Worm (Caenorhabditis elegans) whole organism, L4 larva: ENCODE measurements around the gene hda-11.

Experiments
- D1046.2 ChIP-seq: fragments of 200-800 bp; sonication (Bioruptor generic); IDR thresholded peaks from 2 replicates; pipeline ENCODE4 v1.3.6; 2022; ENCODE audit warnings: missing genetic modification characterization, missing compliant biosample characterization
- F37D6.2 ChIP-seq: sonication (generic microtip); optimal IDR thresholded peaks from 2 replicates; lab custom pipeline; 2016; ENCODE audit warnings: mild to moderate bottlenecking, missing genetic modification characterization, missing compliant biosample characterization
- F44E2.7 ChIP-seq: fragments of 200-800 bp; sonication (Bioruptor generic); IDR thresholded peaks from 2 replicates; pipeline ENCODE4 v2.1.2; 2022; ENCODE audit warnings: missing genetic modification characterization, missing compliant biosample characterization
- R02D3.7 ChIP-seq: fragments of 150-350 bp; sonication (generic microtip); optimal IDR thresholded peaks from 3 replicates; lab custom pipeline; 2014; ENCODE audit warnings: missing biosample characterization, missing genetic modification characterization
- Y75B8A.6 ChIP-seq: fragments of 200-800 bp; sonication (Bioruptor generic); IDR thresholded peaks from 2 replicates; pipeline ENCODE4 v1.3.6; 2022; ENCODE audit warnings: missing genetic modification reagents, missing genetic modification characterization, missing compliant biosample characterization
- ZK546.5 ChIP-seq, 2 experiments: sonication (generic microtip); optimal IDR thresholded peaks; 2 replicates each; lab custom pipeline; 2017; ENCODE audit warnings: missing biosample characterization in 2 of 2, missing genetic modification characterization in 2 of 2
- aha-1 ChIP-seq: fragments of 150-350 bp; peaks from one replicate; lab custom pipeline; 2014; ENCODE audit warnings: missing biosample characterization, missing genetic modification characterization
- ceh-20 ChIP-seq: fragments of 200-800 bp; sonication (Bioruptor generic); IDR thresholded peaks from 2 replicates; pipeline ENCODE4 v1.3.6; 2022; ENCODE audit warnings: missing genetic modification reagents, missing genetic modification characterization, missing compliant biosample characterization
- ceh-28 ChIP-seq: fragments of 150-350 bp; optimal IDR thresholded peaks from 2 replicates; lab custom pipeline; 2014; ENCODE audit warnings: missing biosample characterization, missing genetic modification reagents, missing genetic modification characterization
- ceh-82 ChIP-seq: sonication (generic microtip); optimal IDR thresholded peaks from 2 replicates; lab custom pipeline; 2017; ENCODE audit warnings: missing biosample characterization, missing genetic modification characterization
- daf-16 ChIP-seq, 3 experiments: sonication (generic microtip); optimal IDR thresholded peaks; 2 replicates each; lab custom pipeline; 2016 to 2017; ENCODE audit warnings: missing genetic modification characterization in 3 of 3, missing genetic modification reagents in 3 of 3, mild to moderate bottlenecking in 2 of 3, missing compliant biosample characterization in 2 of 3, missing biosample characterization in 1 of 3, moderate library complexity in 1 of 3
- daf-19 ChIP-seq: fragments of 200-800 bp; sonication (Bioruptor generic); conservative IDR thresholded peaks from 2 replicates; pipeline ENCODE4 v1.3.6; 2022; ENCODE audit warnings: missing genetic modification characterization, missing compliant biosample characterization
- dmd-9 ChIP-seq: fragments of 200-800 bp; sonication (Bioruptor generic); IDR thresholded peaks from 2 replicates; pipeline ENCODE4 v1.3.6; 2022; ENCODE audit warnings: missing genetic modification reagents, missing genetic modification characterization, missing compliant biosample characterization
- dpl-1 ChIP-seq: fragments of 150-350 bp; optimal IDR thresholded peaks from 2 replicates; lab custom pipeline; 2014; ENCODE audit warnings: missing biosample characterization, missing genetic modification reagents, missing genetic modification characterization
- dve-1 ChIP-seq: sonication (generic microtip); optimal IDR thresholded peaks from 2 replicates; lab custom pipeline; 2017; ENCODE audit warnings: antibody characterized with exemption, mild to moderate bottlenecking, missing genetic modification characterization, missing compliant biosample characterization; ENCODE audit not compliant: insufficient read depth
- egl-27 ChIP-seq: sonication (generic microtip); optimal IDR thresholded peaks from 3 replicates; lab custom pipeline; 2017; ENCODE audit warnings: missing biosample characterization, missing genetic modification reagents, missing genetic modification characterization
- fkh-10 ChIP-seq: fragments of 150-350 bp; optimal IDR thresholded peaks from 2 replicates; lab custom pipeline; 2014; ENCODE audit warnings: missing biosample characterization, missing genetic modification reagents, missing genetic modification characterization
- fos-1 ChIP-seq: fragments of 150-350 bp; optimal IDR thresholded peaks from 2 replicates; lab custom pipeline; 2014; ENCODE audit warnings: missing biosample characterization, missing genetic modification characterization
- gei-8 ChIP-seq: fragments of 200-800 bp; sonication (Bioruptor generic); optimal IDR thresholded peaks from 2 replicates; lab custom pipeline; 2018; ENCODE audit warnings: mild to moderate bottlenecking, missing genetic modification characterization, missing compliant biosample characterization
- hlh-11 ChIP-seq: fragments of 200-800 bp; sonication (Bioruptor generic); optimal IDR thresholded peaks from 2 replicates; lab custom pipeline; 2018; ENCODE audit warnings: mild to moderate bottlenecking, missing genetic modification characterization, missing compliant biosample characterization
- hlh-30 ChIP-seq: sonication (generic microtip); optimal IDR thresholded peaks from 2 replicates; lab custom pipeline; 2017; ENCODE audit warnings: antibody characterized with exemption, mild to moderate bottlenecking, missing genetic modification characterization, missing compliant biosample characterization; ENCODE audit not compliant: insufficient read depth
- hmg-1.1 ChIP-seq: fragments of 200-800 bp; sonication (Bioruptor generic); IDR thresholded peaks from 2 replicates; pipeline ENCODE4 v1.3.6; 2022; ENCODE audit warnings: missing genetic modification reagents, missing genetic modification characterization, missing compliant biosample characterization
- lim-7 ChIP-seq: fragments of 200-800 bp; sonication (Bioruptor generic); IDR thresholded peaks from 2 replicates; pipeline ENCODE4 v1.3.6; 2022; ENCODE audit warnings: missing genetic modification characterization, missing compliant biosample characterization
- lin-1 ChIP-seq: fragments of 200-800 bp; sonication (Bioruptor generic); IDR thresholded peaks from 2 replicates; pipeline ENCODE4 v1.3.6; 2022; ENCODE audit warnings: missing genetic modification reagents, missing genetic modification characterization, missing compliant biosample characterization
- lin-15B ChIP-seq: fragments of 150-350 bp; sonication (generic microtip); optimal IDR thresholded peaks from 3 replicates; lab custom pipeline; 2014; ENCODE audit warnings: missing biosample characterization, missing genetic modification characterization
- lin-29 ChIP-seq: fragments of 200-800 bp; sonication (Bioruptor generic); IDR thresholded peaks from 2 replicates; pipeline ENCODE4 v1.3.6; 2022; ENCODE audit warnings: missing genetic modification reagents, missing genetic modification characterization, missing compliant biosample characterization
- lin-39 ChIP-seq: fragments of 150-350 bp; optimal IDR thresholded peaks from 2 replicates; lab custom pipeline; 2014; ENCODE audit warnings: missing biosample characterization, missing genetic modification reagents, missing genetic modification characterization
- mes-2 ChIP-seq: sonication (generic microtip); optimal IDR thresholded peaks from 2 replicates; lab custom pipeline; 2016; ENCODE audit warnings: missing genotype, mild to moderate bottlenecking, missing genetic modification characterization, missing compliant biosample characterization; ENCODE audit not compliant: poor library complexity, severe bottlenecking
- nhr-11 ChIP-seq: fragments of 150-350 bp; optimal IDR thresholded peaks from 2 replicates; lab custom pipeline; 2014; ENCODE audit warnings: missing biosample characterization, missing genetic modification characterization
- nhr-111 ChIP-seq: fragments of 200-800 bp; sonication (Bioruptor generic); optimal IDR thresholded peaks from 2 replicates; lab custom pipeline; 2018; ENCODE audit warnings: mild to moderate bottlenecking, missing genetic modification characterization, missing compliant biosample characterization
- nhr-237 ChIP-seq: sonication (generic microtip); optimal IDR thresholded peaks from 2 replicates; lab custom pipeline; 2017; ENCODE audit warnings: missing biosample characterization, missing genetic modification characterization
- nhr-28 ChIP-seq: fragments of 150-350 bp; optimal IDR thresholded peaks from 2 replicates; lab custom pipeline; 2014; ENCODE audit warnings: missing biosample characterization, missing genetic modification characterization
- nhr-41 ChIP-seq: fragments of 200-800 bp; sonication (Bioruptor generic); IDR thresholded peaks from 2 replicates; pipeline ENCODE4 v1.3.6; 2022; ENCODE audit warnings: missing genetic modification reagents, missing genetic modification characterization, missing compliant biosample characterization
- nhr-48 ChIP-seq: sonication (generic microtip); optimal IDR thresholded peaks from 2 replicates; lab custom pipeline; 2016; ENCODE audit warnings: mild to moderate bottlenecking, missing genetic modification characterization, missing compliant biosample characterization
- nhr-6 ChIP-seq: fragments of 150-350 bp; optimal IDR thresholded peaks from 2 replicates; lab custom pipeline; 2014; ENCODE audit warnings: missing biosample characterization, missing genetic modification characterization
- nhr-77 ChIP-seq: fragments of 150-350 bp; optimal IDR thresholded peaks from 2 replicates; lab custom pipeline; 2014; ENCODE audit warnings: missing biosample characterization, missing genetic modification characterization
- php-3 ChIP-seq: fragments of 200-800 bp; sonication (Bioruptor generic); IDR thresholded peaks from 2 replicates; pipeline ENCODE4 v1.3.6; 2022; ENCODE audit warnings: missing genetic modification reagents, missing genetic modification characterization, missing compliant biosample characterization
- pqm-1 ChIP-seq: sonication (generic microtip); optimal IDR thresholded peaks from 2 replicates; lab custom pipeline; 2017; ENCODE audit warnings: missing biosample characterization, missing genetic modification characterization
- saeg-2 ChIP-seq: fragments of 200-800 bp; sonication (Bioruptor generic); IDR thresholded peaks from 2 replicates; pipeline ENCODE4 v1.3.6; 2022; ENCODE audit warnings: missing genetic modification reagents, missing genetic modification characterization, missing compliant biosample characterization
- skn-1 ChIP-seq: fragments of 150-350 bp; optimal IDR thresholded peaks from 2 replicates; lab custom pipeline; 2014; ENCODE audit warnings: missing biosample characterization, missing genetic modification characterization
- spr-1 ChIP-seq: sonication (generic microtip); optimal IDR thresholded peaks from 2 replicates; lab custom pipeline; 2016; ENCODE audit warnings: mild to moderate bottlenecking, missing genetic modification characterization, missing compliant biosample characterization
- tag-97 ChIP-seq: fragments of 200-800 bp; sonication (Bioruptor generic); IDR thresholded peaks from 2 replicates; pipeline ENCODE4 v1.3.6; 2022; ENCODE audit warnings: missing genetic modification characterization, missing compliant biosample characterization
- tra-1 ChIP-seq: fragments of 200-800 bp; sonication (Bioruptor generic); IDR thresholded peaks from 2 replicates; pipeline ENCODE4 v1.3.6; 2022; ENCODE audit warnings: missing genetic modification reagents, missing genetic modification characterization, missing compliant biosample characterization
- unc-62 ChIP-seq, 3 experiments: fragments of 150-350 bp in 1 of 3; sonication (generic microtip); optimal IDR thresholded peaks in 2 of 3; peaks in 1 of 3; 1 replicate in 1 of 3; 2 replicates in 2 of 3; lab custom pipeline; 2014 to 2017; ENCODE audit warnings: missing biosample characterization in 3 of 3, missing genetic modification characterization in 3 of 3, missing genetic modification reagents in 3 of 3, missing genotype in 1 of 3
- vab-7 ChIP-seq: fragments of 200-800 bp; sonication (Bioruptor generic); IDR thresholded peaks from 2 replicates; pipeline ENCODE4 v1.3.6; 2022; ENCODE audit warnings: missing genetic modification reagents, missing genetic modification characterization, missing compliant biosample characterization
- zag-1 ChIP-seq: fragments of 150-350 bp; optimal IDR thresholded peaks from 2 replicates; lab custom pipeline; 2014; ENCODE audit warnings: missing biosample characterization, missing genetic modification characterization
- zip-2 ChIP-seq: fragments of 150-350 bp; optimal IDR thresholded peaks from 2 replicates; lab custom pipeline; 2014; ENCODE audit warnings: missing biosample characterization, missing genetic modification characterization
- ztf-11 ChIP-seq: fragments of 150-350 bp; optimal IDR thresholded peaks from 2 replicates; lab custom pipeline; 2014; ENCODE audit warnings: missing biosample characterization, missing genetic modification characterization
- ztf-7 ChIP-seq: fragments of 150-350 bp; optimal IDR thresholded peaks from 2 replicates; lab custom pipeline; 2014; ENCODE audit warnings: missing biosample characterization, missing genetic modification characterization

Gene hda-11

ce11 chrV:10536095-10536691 lies 10.2 kb downstream of the hda-11 start, which contains the start of gene ppm-1.A (continued):
- peak; percentile 30 for TF ChIP-seq dve-1 (tag; lab: Kevin White, UChicago)
- TF ChIP-seq lim-7 (GFP tag; lab: Robert Waterston, UW): no peak
- TF ChIP-seq aha-1 (tag; lab: Kevin White, UChicago): no peak
- no peak for TF ChIP-seq F37D6.2
- TF ChIP-seq ztf-7 (tag; lab: Kevin White, UChicago): no peak
- no peak for TF ChIP-seq dpl-1
- no peak for TF ChIP-seq nhr-11 (tag; lab: Kevin White, UChicago)
- TF ChIP-seq lin-39 (tag; lab: Kevin White, UChicago): no peak
- TF ChIP-seq ceh-82 (tag; lab: Kevin White, UChicago): no peak
- TF ChIP-seq unc-62 (GFP tag; optimal IDR thresholded peaks at IDR 0.05 in 1 of 2; lab: Kevin White, UChicago): peak in 1 of 2 experiments; percentile 93
- TF ChIP-seq unc-62 (tag; optimal IDR thresholded peaks at IDR 0.05; lab: Kevin White, UChicago): no peak
- TF ChIP-seq spr-1: no peak
- no peak for TF ChIP-seq dmd-9
- no peak for TF ChIP-seq R02D3.7 (tag; lab: Kevin White, UChicago)
- TF ChIP-seq ceh-28 (tag; lab: Kevin White, UChicago): no peak
- no peak for TF ChIP-seq skn-1
- TF ChIP-seq php-3 (GFP tag; lab: Robert Waterston, UW): no peak
- peak; percentile 54 for TF ChIP-seq nhr-77 (tag; lab: Kevin White, UChicago)
- TF ChIP-seq nhr-41 (GFP tag; lab: Robert Waterston, UW): no peak
- TF ChIP-seq F44E2.7 (GFP tag; lab: Robert Waterston, UW): no peak
- TF ChIP-seq Y75B8A.6 (GFP tag; lab: Robert Waterston, UW): no peak
- TF ChIP-seq D1046.2 (GFP tag; lab: Robert Waterston, UW): no peak
- TF ChIP-seq ceh-20 (GFP tag; lab: Robert Waterston, UW): peak; percentile 20; the same call in 1 of the 2 replicates
- TF ChIP-seq fkh-10: no peak
- TF ChIP-seq nhr-28 (tag; lab: Kevin White, UChicago): peak; percentile 64
- peak; percentile 82 for TF ChIP-seq hlh-30 (tag; lab: Kevin White, UChicago)
- TF ChIP-seq tra-1 (GFP tag; lab: Robert Waterston, UW): no peak
- TF ChIP-seq hlh-11: peak; percentile 35

DNA sequence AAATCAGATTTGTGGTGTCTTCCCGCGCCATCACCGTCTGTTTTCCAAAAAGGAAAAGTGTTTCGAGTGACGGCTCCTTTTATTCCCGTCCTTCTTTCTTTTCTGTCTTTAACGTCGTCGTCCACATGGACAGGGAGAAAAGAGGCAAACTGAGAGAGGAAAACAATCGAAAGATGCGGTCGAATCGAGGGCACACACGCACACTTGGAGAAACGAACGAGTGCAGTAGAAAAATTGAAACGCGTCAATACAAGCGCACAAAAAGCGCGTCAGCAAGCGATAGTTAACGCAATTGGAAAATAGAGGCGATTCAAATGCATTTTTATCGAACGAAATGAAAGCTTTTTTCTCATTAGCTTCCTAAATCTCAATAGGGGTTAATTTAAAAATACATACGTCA lies 10.8 kb downstream of the hda-11 start:
- TF ChIP-seq pqm-1 (tag; lab: Kevin White, UChicago): no peak
- TF ChIP-seq nhr-77 (tag; lab: Kevin White, UChicago): peak; percentile 77
- TF ChIP-seq daf-19 (GFP tag; lab: Robert Waterston, UW): peak; percentile 86
- TF ChIP-seq lin-29 (GFP tag; lab: Robert Waterston, UW): 0 out of 2 replicates have a peak, but pooled peaks have one; percentile 55
- no peak for TF ChIP-seq lin-39 (tag; lab: Kevin White, UChicago)
- TF ChIP-seq lin-1 (GFP tag; lab: Robert Waterston, UW): 0 out of 2 replicates have a peak, but pooled peaks have one; percentile 29
- no peak for TF ChIP-seq zip-2 (tag; lab: Kevin White, UChicago)
- peak; percentile 8 for TF ChIP-seq lin-15B (tag; lab: Kevin White, UChicago)
- no peak for TF ChIP-seq ztf-11 (tag; lab: Kevin White, UChicago)
- TF ChIP-seq egl-27: no peak
- TF ChIP-seq hmg-1.1: peak; percentile 89
- peak; percentile 37; the same call in 1 of the 2 replicates for TF ChIP-seq vab-7 (GFP tag; lab: Robert Waterston, UW)
- peak in 1 of 2 experiments; percentile 3 for TF ChIP-seq ZK546.5 (tag; optimal IDR thresholded peaks at IDR 0.05; lab: Kevin White, UChicago)
- peak; percentile 91 for TF ChIP-seq mes-2 (tag; lab: Kevin White, UChicago)
- no peak for TF ChIP-seq zag-1
- no peak for TF ChIP-seq saeg-2
- peak; percentile 55 for TF ChIP-seq nhr-6 (tag; lab: Kevin White, UChicago)
- no peak for TF ChIP-seq nhr-111
- TF ChIP-seq aha-1 (tag; lab: Kevin White, UChicago): peak; percentile 96
- TF ChIP-seq nhr-48: peak; percentile 83
- no peak for TF ChIP-seq gei-8 (GFP tag; lab: Kevin White, UChicago)
- peak in 1 of 2 experiments; percentile 71 for TF ChIP-seq daf-16 (GFP tag; optimal IDR thresholded peaks at IDR 0.05; lab: Kevin White, UChicago)
- peak; percentile 66 for TF ChIP-seq daf-16 (tag; optimal IDR thresholded peaks at IDR 0.05; lab: Kevin White, UChicago)
- TF ChIP-seq fkh-10: peak; percentile 98
- TF ChIP-seq tag-97 (GFP tag; lab: Robert Waterston, UW): no peak
- peak; percentile 76 for TF ChIP-seq ceh-20 (GFP tag; lab: Robert Waterston, UW)
- no peak for TF ChIP-seq fos-1
- no peak for TF ChIP-seq nhr-237
- peak; percentile 90 for TF ChIP-seq nhr-28 (tag; lab: Kevin White, UChicago)
- peak; percentile 59 for TF ChIP-seq spr-1
